Worm (Caenorhabditis elegans) whole organism, young adult: ENCODE results near the gene Y69E1A.8.
A peak's percentile ranks its signal among the peaks of the same experiment; 100 is the strongest.

Experiments used
- B0261.1 ChIP-seq: sonication (generic microtip); optimal IDR thresholded peaks from 2 replicates; lab custom pipeline; 2016; ENCODE audit warnings: mild to moderate bottlenecking, missing genetic modification characterization, moderate library complexity, missing compliant biosample characterization
- C06A6.2 ChIP-seq: fragments of 200-800 bp; sonication (Bioruptor generic); conservative IDR thresholded peaks from 2 replicates; pipeline ENCODE4 v1.3.6; 2022; ENCODE audit warnings: missing genetic modification characterization, missing compliant biosample characterization
- F33H1.4 ChIP-seq: fragments of 200-800 bp; sonication (Bioruptor generic); IDR thresholded peaks from 2 replicates; pipeline ENCODE4 v1.3.6; 2022; ENCODE audit warnings: missing genetic modification reagents, missing genetic modification characterization, missing compliant biosample characterization
- F39B2.1 ChIP-seq: fragments of 200-800 bp; sonication (Bioruptor generic); IDR thresholded peaks from 2 replicates; pipeline ENCODE4 v1.3.6; 2022; ENCODE audit warnings: missing genetic modification reagents, missing genetic modification characterization, missing compliant biosample characterization
- F57A8.1 ChIP-seq: fragments of 200-800 bp; sonication (Bioruptor generic); optimal IDR thresholded peaks from 2 replicates; lab custom pipeline; 2018; ENCODE audit warnings: mild to moderate bottlenecking, missing genetic modification characterization, moderate library complexity, missing compliant biosample characterization
- K12H6.12 ChIP-seq: fragments of 200-800 bp; sonication (Bioruptor generic); optimal IDR thresholded peaks from 2 replicates; lab custom pipeline; 2018; ENCODE audit warnings: mild to moderate bottlenecking, missing genetic modification characterization, missing compliant biosample characterization
- Y53G8AR.9 ChIP-seq: fragments of 200-800 bp; sonication (Bioruptor generic); conservative IDR thresholded peaks from 2 replicates; pipeline ENCODE4 v1.3.6; 2022; ENCODE audit warnings: missing genetic modification reagents, missing genetic modification characterization, missing compliant biosample characterization
- Y79H2A.3 ChIP-seq: fragments of 200-800 bp; sonication (Bioruptor generic); conservative IDR thresholded peaks from 2 replicates; pipeline ENCODE4 v1.3.6; 2022; ENCODE audit warnings: missing genetic modification reagents, missing genetic modification characterization, missing compliant biosample characterization
- attf-6 ChIP-seq: fragments of 200-800 bp; sonication (Bioruptor generic); IDR thresholded peaks from 2 replicates; pipeline ENCODE4 v1.3.6; 2022; ENCODE audit warnings: missing genetic modification reagents, missing genetic modification characterization, missing compliant biosample characterization
- ccch-3 ChIP-seq: fragments of 200-800 bp; sonication (Bioruptor generic); optimal IDR thresholded peaks from 2 replicates; lab custom pipeline; 2018; ENCODE audit warnings: mild to moderate bottlenecking, missing genetic modification characterization, missing compliant biosample characterization
- cebp-1 ChIP-seq, 2 experiments: fragments of 200-800 bp in 1 of 2; sonication (Bioruptor generic) in 1 of 2; sonication (generic microtip) in 1 of 2; IDR thresholded peaks in 1 of 2; optimal IDR thresholded peaks in 1 of 2; 2 replicates each; pipeline versions ENCODE4 v1.3.6 to Lab custom; 2017 to 2022; ENCODE audit warnings: missing compliant biosample characterization in 2 of 2, missing genetic modification characterization in 2 of 2, mild to moderate bottlenecking in 1 of 2, missing genetic modification reagents in 1 of 2, moderate library complexity in 1 of 2
- ceh-40 ChIP-seq: fragments of 200-800 bp; sonication (Bioruptor generic); IDR thresholded peaks from 2 replicates; pipeline ENCODE4 v1.3.6; 2022; ENCODE audit warnings: missing genetic modification characterization, missing compliant biosample characterization
- ceh-58 ChIP-seq: fragments of 200-800 bp; sonication (Bioruptor generic); IDR thresholded peaks from 2 replicates; pipeline ENCODE4 v1.3.6; 2022; ENCODE audit warnings: missing genetic modification characterization, missing compliant biosample characterization
- ceh-91 ChIP-seq: fragments of 200-800 bp; sonication (Bioruptor generic); IDR thresholded peaks from 2 replicates; pipeline ENCODE4 v1.3.6; 2022; ENCODE audit warnings: missing genetic modification reagents, missing genetic modification characterization, missing compliant biosample characterization
- dox-1 ChIP-seq: fragments of 200-800 bp; sonication (Bioruptor generic); IDR thresholded peaks from 2 replicates; pipeline ENCODE4 v1.3.6; 2022; ENCODE audit warnings: missing genetic modification reagents, missing genetic modification characterization, missing compliant biosample characterization
- egl-44 ChIP-seq: fragments of 200-800 bp; sonication (Bioruptor generic); IDR thresholded peaks from 2 replicates; pipeline ENCODE4 v1.3.6; 2022; ENCODE audit warnings: missing genetic modification reagents, missing genetic modification characterization, missing compliant biosample characterization
- ekl-4 ChIP-seq: fragments of 200-800 bp; sonication (Bioruptor generic); IDR thresholded peaks from 2 replicates; pipeline ENCODE4 v1.3.6; 2022; ENCODE audit warnings: missing genetic modification reagents, missing genetic modification characterization, missing compliant biosample characterization
- fkh-3 ChIP-seq: sonication (generic microtip); optimal IDR thresholded peaks from 2 replicates; lab custom pipeline; 2016; ENCODE audit warnings: mild to moderate bottlenecking, missing genetic modification characterization, missing compliant biosample characterization
- hlh-12 ChIP-seq: sonication (generic microtip); optimal IDR thresholded peaks from 2 replicates; lab custom pipeline; 2016; ENCODE audit warnings: missing genetic modification characterization, missing compliant biosample characterization
- hmg-1.2 ChIP-seq: fragments of 200-800 bp; sonication (Bioruptor generic); IDR thresholded peaks from 2 replicates; pipeline ENCODE4 v1.3.6; 2022; ENCODE audit warnings: missing genetic modification reagents, missing genetic modification characterization, missing compliant biosample characterization
- lag-1 ChIP-seq: fragments of 200-800 bp; sonication (Bioruptor generic); IDR thresholded peaks from 2 replicates; pipeline ENCODE4 v1.3.6; 2022; ENCODE audit warnings: missing genetic modification reagents, missing genetic modification characterization, missing compliant biosample characterization
- let-526 ChIP-seq: fragments of 200-800 bp; sonication (Bioruptor generic); IDR thresholded peaks from 2 replicates; pipeline ENCODE4 v1.3.6; 2022; ENCODE audit warnings: missing genetic modification reagents, missing genetic modification characterization, missing compliant biosample characterization
- lin-35 ChIP-seq, 3 experiments: fragments of 150-350 bp in 2 of 3; sonication (generic microtip) in 1 of 3; optimal IDR thresholded peaks; 2 replicates each; lab custom pipeline; 2014 to 2018; ENCODE audit warnings: missing biosample characterization in 3 of 3, missing genetic modification characterization in 3 of 3, missing genetic modification reagents in 3 of 3
- lin-40 ChIP-seq: sonication (generic microtip); optimal IDR thresholded peaks from 2 replicates; lab custom pipeline; 2016; ENCODE audit warnings: missing genetic modification characterization, mild to moderate bottlenecking, missing compliant biosample characterization, missing genotype, missing genetic modification reagents
- lin-54 ChIP-seq: fragments of 200-800 bp; sonication (Bioruptor generic); optimal IDR thresholded peaks from 2 replicates; lab custom pipeline; 2018; ENCODE audit warnings: mild to moderate bottlenecking, missing genetic modification characterization, missing compliant biosample characterization
- lsy-27 ChIP-seq: sonication (generic microtip); optimal IDR thresholded peaks from 2 replicates; lab custom pipeline; 2017; ENCODE audit warnings: missing genetic modification characterization, mild to moderate bottlenecking, missing compliant biosample characterization, antibody characterized with exemption, missing genotype, borderline replicate concordance; ENCODE audit not compliant: insufficient read depth
- madf-10 ChIP-seq: sonication (generic microtip); optimal IDR thresholded peaks from 2 replicates; lab custom pipeline; 2016; ENCODE audit warnings: mild to moderate bottlenecking, missing genetic modification characterization, missing compliant biosample characterization
- nhr-120 ChIP-seq: fragments of 200-800 bp; sonication (Bioruptor generic); IDR thresholded peaks from 2 replicates; pipeline ENCODE4 v1.3.6; 2022; ENCODE audit warnings: missing genetic modification characterization, missing compliant biosample characterization
- nhr-179 ChIP-seq: sonication (generic microtip); optimal IDR thresholded peaks from 2 replicates; lab custom pipeline; 2016; ENCODE audit warnings: mild to moderate bottlenecking, missing genetic modification characterization, missing compliant biosample characterization
- nhr-80 ChIP-seq: sonication (generic microtip); optimal IDR thresholded peaks from 2 replicates; lab custom pipeline; 2016; ENCODE audit warnings: missing genetic modification characterization, missing compliant biosample characterization
- nhr-90 ChIP-seq: sonication (generic microtip); optimal IDR thresholded peaks from 2 replicates; lab custom pipeline; 2016; ENCODE audit warnings: missing genotype, mild to moderate bottlenecking, missing genetic modification characterization, missing compliant biosample characterization
- pha-4 ChIP-seq: fragments of 150-350 bp; sonication (generic microtip); optimal IDR thresholded peaks from 2 replicates; lab custom pipeline; 2014; ENCODE audit warnings: missing biosample characterization, missing genetic modification reagents, missing genetic modification characterization
- snpc-1.3 ChIP-seq: sonication (generic microtip); optimal IDR thresholded peaks from 2 replicates; lab custom pipeline; 2017; ENCODE audit warnings: missing genetic modification characterization, mild to moderate bottlenecking, missing compliant biosample characterization, antibody characterized with exemption, moderate library complexity, missing genotype, missing genetic modification reagents; ENCODE audit not compliant: insufficient read depth
- somi-1 ChIP-seq: fragments of 200-800 bp; sonication (Bioruptor generic); optimal IDR thresholded peaks from 2 replicates; lab custom pipeline; 2018; ENCODE audit warnings: mild to moderate bottlenecking, missing genetic modification characterization, missing compliant biosample characterization
- tbp1 ChIP-seq: fragments of 200-800 bp; sonication (Bioruptor generic); optimal IDR thresholded peaks from 2 replicates; lab custom pipeline; 2018; ENCODE audit warnings: mild to moderate bottlenecking, missing genetic modification characterization, missing compliant biosample characterization
- unc-130 ChIP-seq: sonication (generic microtip); optimal IDR thresholded peaks from 2 replicates; lab custom pipeline; 2016; ENCODE audit warnings: missing genetic modification reagents, missing genetic modification characterization, missing compliant biosample characterization
- zfh-2 ChIP-seq: fragments of 200-800 bp; sonication (Bioruptor generic); conservative IDR thresholded peaks from 2 replicates; pipeline ENCODE4 v1.3.6; 2022; ENCODE audit warnings: missing genetic modification reagents, missing genetic modification characterization, missing compliant biosample characterization
- ztf-22 ChIP-seq: fragments of 200-800 bp; sonication (Bioruptor generic); optimal IDR thresholded peaks from 2 replicates; lab custom pipeline; 2018; ENCODE audit warnings: mild to moderate bottlenecking, missing genetic modification characterization, moderate library complexity, missing compliant biosample characterization
- ztf-25 ChIP-seq: fragments of 200-800 bp; sonication (Bioruptor generic); IDR thresholded peaks from 2 replicates; pipeline ENCODE4 v1.3.6; 2022; ENCODE audit warnings: missing genetic modification reagents, missing genetic modification characterization, missing compliant biosample characterization
- ztf-26 ChIP-seq: sonication (generic microtip); optimal IDR thresholded peaks from 2 replicates; lab custom pipeline; 2017; ENCODE audit warnings: missing genetic modification characterization, missing compliant biosample characterization
- ztf-28 ChIP-seq: fragments of 200-800 bp; sonication (Bioruptor generic); IDR thresholded peaks from 2 replicates; pipeline ENCODE4 v1.3.6; 2022; ENCODE audit warnings: missing genetic modification reagents, missing genetic modification characterization, missing compliant biosample characterization
- ztf-3 ChIP-seq: fragments of 200-800 bp; sonication (Bioruptor generic); optimal IDR thresholded peaks from 2 replicates; lab custom pipeline; 2018; ENCODE audit warnings: mild to moderate bottlenecking, missing genetic modification characterization, missing compliant biosample characterization
- ztf-6 ChIP-seq: fragments of 200-800 bp; sonication (Bioruptor generic); IDR thresholded peaks from 2 replicates; pipeline ENCODE4 v1.3.6; 2022; ENCODE audit warnings: missing genetic modification reagents, missing genetic modification characterization, missing compliant biosample characterization

The Y69E1A.8 gene

DNA sequence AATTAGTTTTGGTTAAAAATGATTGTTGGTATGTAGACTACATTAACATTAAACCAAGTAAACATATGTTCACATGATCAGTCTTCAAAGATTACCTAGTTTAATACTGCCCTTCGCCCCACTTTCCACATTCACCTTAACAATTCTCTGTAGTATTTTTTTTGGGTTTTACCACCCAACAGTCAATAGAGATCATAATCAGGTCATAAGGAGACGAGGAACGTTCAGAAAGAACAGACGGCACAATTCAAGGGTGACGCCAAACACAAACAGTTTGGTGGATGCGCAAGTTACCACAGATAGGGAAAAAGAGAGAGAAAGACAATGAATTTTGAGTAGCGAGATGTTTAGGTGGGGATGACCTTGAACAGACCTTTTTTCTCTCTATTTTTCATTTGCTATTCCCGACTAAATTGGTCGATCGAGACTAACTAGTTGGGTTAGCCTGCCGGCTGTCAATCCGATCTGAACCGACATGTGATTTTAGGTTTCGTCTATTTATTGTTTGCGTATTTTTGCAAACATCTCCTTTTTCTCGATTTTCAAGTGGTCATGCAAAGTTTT is 5.3 kb downstream of the Y69E1A.8 start:
- TF ChIP-seq Y79H2A.3 (GFP tag; lab: Robert Waterston, UW): no peak
- no peak for TF ChIP-seq ztf-25
- no peak for TF ChIP-seq lin-54 (GFP tag; lab: Kevin White, UChicago)
- TF ChIP-seq attf-6 (GFP tag; lab: Robert Waterston, UW): no peak
- no peak for TF ChIP-seq unc-130 (GFP tag; lab: Kevin White, UChicago)
- TF ChIP-seq cebp-1 (GFP tag; IDR thresholded peaks at IDR 0.05; lab: Robert Waterston, UW): no peak
- peak; percentile 29 for TF ChIP-seq cebp-1 (tag; optimal IDR thresholded peaks at IDR 0.05; lab: Kevin White, UChicago)
- TF ChIP-seq let-526 (GFP tag; lab: Robert Waterston, UW): no peak
- TF ChIP-seq ccch-3: no peak
- no peak for TF ChIP-seq ceh-91 (GFP tag; lab: Robert Waterston, UW)
- peak; percentile 27 for TF ChIP-seq nhr-80
- TF ChIP-seq B0261.1 (tag; lab: Kevin White, UChicago): no peak
- TF ChIP-seq ztf-6: 0 out of 2 replicates have a peak, but pooled peaks have one; percentile 40
- no peak for TF ChIP-seq nhr-179 (tag; lab: Kevin White, UChicago)
- no peak for TF ChIP-seq ztf-22
- no peak for TF ChIP-seq F57A8.1
- TF ChIP-seq pha-4: peak; percentile 56

DNA sequence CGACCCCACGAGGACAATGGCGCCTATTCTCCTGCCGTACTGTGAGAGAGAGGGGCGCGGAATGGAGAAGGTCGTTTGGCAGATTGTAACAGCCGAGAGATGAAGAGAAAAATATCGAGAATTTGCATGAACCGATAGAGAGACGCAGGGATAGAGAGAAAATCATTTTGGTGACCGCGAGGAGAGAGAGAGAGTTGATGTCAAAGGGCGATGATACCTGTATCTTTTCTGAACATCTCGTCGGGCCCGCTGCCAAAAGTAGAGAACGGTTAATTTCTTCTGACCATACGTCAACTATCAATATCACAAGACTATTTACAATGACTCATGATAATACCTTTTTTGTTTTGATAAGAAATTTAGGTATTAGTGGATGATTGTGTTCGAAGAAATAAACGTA is 9.6 kb downstream of the Y69E1A.8 start:
- TF ChIP-seq ekl-4 (GFP tag; lab: Robert Waterston, UW) (0 out of 2 replicates have a peak, but pooled peaks have one; percentile 7), lin-40 (tag; lab: Kevin White, UChicago) (peak; percentile 61), somi-1 (GFP tag; lab: Kevin White, UChicago) (peak; percentile 37), F57A8.1 (no peak), cebp-1 (GFP tag; IDR thresholded peaks at IDR 0.05; lab: Robert Waterston, UW) (no peak), cebp-1 (tag; optimal IDR thresholded peaks at IDR 0.05; lab: Kevin White, UChicago) (peak; percentile 32), C06A6.2 (peak; percentile 62; the same call in 1 of the 2 replicates), lin-35 (GFP tag; optimal IDR thresholded peaks at IDR 0.05; lab: Kevin White, UChicago) (no peak), dox-1 (GFP tag; lab: Robert Waterston, UW) (0 out of 2 replicates have a peak, but pooled peaks have one; percentile 28), ztf-26 (tag; lab: Kevin White, UChicago) (peak; percentile 66), nhr-80 (peak; percentile 44), hmg-1.2 (peak; percentile 44; the same call in 1 of the 2 replicates), let-526 (GFP tag; lab: Robert Waterston, UW) (no peak), nhr-120 (GFP tag; lab: Robert Waterston, UW) (no peak)

DNA sequence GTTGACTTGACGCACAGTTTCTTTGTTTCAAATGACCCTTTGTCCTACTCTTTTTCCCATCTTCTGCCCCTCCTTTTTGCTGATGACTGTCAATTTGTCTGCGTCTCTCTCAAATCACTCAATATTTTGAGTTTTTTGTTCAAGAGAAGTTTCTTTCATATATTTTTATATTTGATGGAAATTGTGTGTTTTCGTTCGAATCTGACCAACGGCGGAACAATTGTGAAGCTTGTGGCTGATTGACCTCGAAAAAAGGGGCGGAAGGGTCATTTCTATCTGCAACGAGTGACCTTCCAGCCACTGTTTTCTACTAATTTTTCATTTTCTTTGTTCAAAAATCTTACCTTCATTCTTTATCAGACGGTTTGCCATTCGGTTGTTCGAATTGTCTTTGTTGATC is 12.2 kb downstream of the Y69E1A.8 start:
- no peak for TF ChIP-seq hlh-12 (tag; lab: Kevin White, UChicago)
- no peak for TF ChIP-seq egl-44 (GFP tag; lab: Robert Waterston, UW)
- TF ChIP-seq madf-10: no peak
- no peak for TF ChIP-seq nhr-90 (tag; lab: Kevin White, UChicago)
- no peak for TF ChIP-seq ceh-91 (GFP tag; lab: Robert Waterston, UW)
- TF ChIP-seq snpc-1.3: no peak
- TF ChIP-seq hmg-1.2: 0 out of 2 replicates have a peak, but pooled peaks have one; percentile 9

DNA sequence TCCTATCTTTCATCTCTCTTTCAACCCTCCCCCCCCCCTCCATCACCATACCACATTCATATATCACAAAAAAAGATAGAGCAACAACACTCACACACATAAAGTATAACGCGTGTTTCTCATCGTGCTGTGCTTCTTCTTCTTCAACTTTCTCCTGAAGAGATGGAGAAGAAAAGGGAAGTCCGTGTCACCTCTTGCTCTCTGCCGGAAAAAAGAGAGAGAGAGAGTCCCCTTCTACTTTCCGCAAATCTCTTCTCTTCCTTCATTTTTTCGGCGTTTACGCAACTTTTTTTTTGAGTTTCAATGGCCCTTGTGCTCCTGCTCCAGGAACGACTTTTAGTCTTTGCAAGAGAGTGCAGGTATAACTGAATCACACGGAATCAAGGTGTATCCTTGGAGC is 13.3 kb downstream of the Y69E1A.8 start:
- 0 out of 2 replicates have a peak, but pooled peaks have one; percentile 12 for TF ChIP-seq zfh-2 (GFP tag; lab: Robert Waterston, UW)
- TF ChIP-seq lin-35 (GFP tag; optimal IDR thresholded peaks at IDR 0.05; lab: Kevin White, UChicago): no peak
- no peak for TF ChIP-seq fkh-3 (tag; lab: Kevin White, UChicago)
- no peak for TF ChIP-seq ztf-28 (GFP tag; lab: Robert Waterston, UW)
- no peak for TF ChIP-seq Y53G8AR.9
- TF ChIP-seq ceh-40 (GFP tag; lab: Robert Waterston, UW): no peak
- peak; percentile 1 for TF ChIP-seq K12H6.12 (tag; lab: Kevin White, UChicago)
- no peak for TF ChIP-seq ceh-58 (GFP tag; lab: Robert Waterston, UW)
- no peak for TF ChIP-seq lsy-27 (tag; lab: Kevin White, UChicago)
- no peak for TF ChIP-seq tbp1 (GFP tag; lab: Kevin White, UChicago)
- no peak for TF ChIP-seq cebp-1 (GFP tag; IDR thresholded peaks at IDR 0.05; lab: Robert Waterston, UW)
- peak; percentile 19 for TF ChIP-seq cebp-1 (tag; optimal IDR thresholded peaks at IDR 0.05; lab: Kevin White, UChicago)
- no peak for TF ChIP-seq F39B2.1 (GFP tag; lab: Robert Waterston, UW)
- no peak for TF ChIP-seq ztf-3 (GFP tag; lab: Kevin White, UChicago)
- no peak for TF ChIP-seq F33H1.4
- TF ChIP-seq lag-1: no peak
